Fruit fly (Drosophila melanogaster) ovary, adult (tissue): ENCODE results near the gene Syx13.

Source experiments
- CG17801 ChIP-seq: fragments of 200-800 bp; optimal IDR thresholded peaks from 2 replicates; lab custom pipeline; 2019; ENCODE audit warnings: missing biosample characterization, mild to moderate bottlenecking, missing genetic modification characterization, moderate library complexity; ENCODE audit not compliant: partially characterized antibody

Syx13 gene

dm6 chr3L:13050675-13051202 lies 6.5 kb downstream of the Syx13 start:
- TF ChIP-seq CG17801 (GFP tag; lab: Kevin White, UChicago) = no peak

DNA sequence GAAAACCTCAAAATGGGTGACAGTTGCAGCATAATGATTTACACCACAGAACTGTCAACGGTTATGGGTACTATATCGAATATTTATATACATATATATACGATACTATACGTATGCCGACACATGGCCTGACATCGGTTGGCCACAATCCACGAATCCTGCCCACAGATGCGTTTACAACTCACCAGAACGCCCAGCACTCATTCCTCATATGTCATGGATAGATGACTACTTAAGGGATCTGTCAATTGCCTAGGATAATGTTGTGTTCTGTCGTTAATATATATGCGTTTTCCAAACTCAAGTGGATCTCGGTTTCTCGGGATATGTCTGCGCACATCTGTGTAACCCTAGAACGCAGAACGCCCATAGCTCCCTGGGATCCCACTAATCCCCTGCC lies 14.2 kb downstream of the Syx13 start:
- no peak for TF ChIP-seq CG17801 (GFP tag; lab: Kevin White, UChicago)

- no peak for TF ChIP-seq CG17801 (GFP tag; lab: Kevin White, UChicago)
Measured at dm6 chr3L:13061322-13061809, 17.1 kb downstream of the Syx13 start, which contains the start of the genes CG14115 and CG34428. TSS of gene CG14115 (minus strand) at chr3L:13061422. TSS of gene CG34428 (plus strand) at chr3L:13061759.

DNA sequence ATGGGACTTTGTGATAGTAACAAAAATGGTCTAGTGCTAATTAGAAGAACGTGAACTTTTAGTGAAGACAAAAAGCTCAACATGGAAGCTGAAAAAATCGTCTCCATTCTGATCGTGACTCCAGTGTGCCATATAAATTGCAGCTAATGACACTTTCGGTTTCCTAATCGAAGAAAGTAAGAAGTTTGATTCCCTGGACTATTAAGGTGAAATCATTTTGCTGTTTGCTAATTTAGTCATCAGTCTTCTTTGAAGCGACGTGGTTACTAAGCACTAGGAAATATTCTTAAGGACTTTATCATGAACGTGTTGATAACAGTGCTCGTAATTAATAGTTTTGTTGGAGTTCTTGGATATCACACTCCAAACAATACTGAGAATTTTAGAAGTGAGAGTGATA lies 18.5 kb downstream of the Syx13 start, which contains the start of gene CG34429:
Gene CG34429 (plus strand): TSS at position 301 of the 400 bp plus-strand sequence.
- no peak for TF ChIP-seq CG17801 (GFP tag; lab: Kevin White, UChicago)

DNA sequence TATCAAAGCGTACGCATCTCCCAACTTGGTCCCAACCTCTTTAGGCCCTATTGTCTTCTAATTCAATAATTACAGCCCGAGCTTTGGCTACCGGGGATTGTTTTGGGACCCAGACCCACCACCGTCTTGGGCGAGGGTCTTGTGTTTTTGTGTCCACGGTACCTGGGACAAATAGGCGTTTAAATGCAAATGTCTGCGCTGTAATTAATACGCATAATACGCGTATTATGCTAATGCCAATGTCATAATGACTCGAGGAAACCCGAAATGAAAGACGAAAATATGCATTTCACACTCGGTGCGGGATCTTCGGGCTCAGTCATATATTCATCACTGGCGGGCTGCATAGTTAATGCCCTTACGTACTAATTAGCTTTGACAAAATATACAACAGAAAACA lies 20.1 kb downstream of the Syx13 start:
- TF ChIP-seq CG17801 (GFP tag; lab: Kevin White, UChicago) = no peak

DNA sequence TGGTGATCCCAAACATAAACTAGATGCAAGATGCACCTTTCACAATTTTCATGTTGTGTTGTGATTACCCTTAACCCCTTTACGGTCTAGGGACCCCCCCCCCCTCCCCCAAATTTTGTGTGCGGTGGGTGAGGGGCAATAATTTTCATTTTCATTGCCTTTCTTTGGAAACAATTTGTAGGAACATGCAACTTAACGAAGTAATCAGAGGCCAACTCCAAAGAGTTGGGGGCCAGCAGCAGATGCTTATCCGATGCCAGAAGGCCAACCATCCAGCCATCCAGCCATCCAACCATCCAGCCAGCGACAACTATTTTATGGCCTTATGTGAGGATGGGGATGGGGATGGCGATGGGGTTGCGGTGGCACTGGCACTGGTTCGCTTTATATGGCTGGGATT lies 20.7 kb downstream of the Syx13 start:
- TF ChIP-seq CG17801 (GFP tag; lab: Kevin White, UChicago) = no peak

DNA sequence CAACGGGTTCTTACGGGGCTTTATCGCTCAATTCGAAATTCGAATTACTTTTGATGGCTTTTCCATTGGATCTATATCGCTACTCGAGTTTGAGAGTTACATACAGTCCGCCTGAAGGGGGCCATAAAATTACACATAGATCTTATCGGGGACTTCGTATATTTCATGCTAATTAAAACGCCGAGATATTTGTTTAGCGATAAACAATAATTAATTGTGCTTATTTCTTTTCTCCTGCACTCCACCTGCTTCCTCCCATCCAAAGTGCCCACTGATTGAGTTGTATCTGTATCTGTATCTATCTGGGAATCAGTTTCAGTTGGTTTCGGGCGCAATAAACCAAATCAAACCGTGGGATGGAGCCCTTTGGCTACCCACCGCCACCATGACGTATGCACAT lies 21.4 kb downstream of the Syx13 start:
- no peak for TF ChIP-seq CG17801 (GFP tag; lab: Kevin White, UChicago)

DNA sequence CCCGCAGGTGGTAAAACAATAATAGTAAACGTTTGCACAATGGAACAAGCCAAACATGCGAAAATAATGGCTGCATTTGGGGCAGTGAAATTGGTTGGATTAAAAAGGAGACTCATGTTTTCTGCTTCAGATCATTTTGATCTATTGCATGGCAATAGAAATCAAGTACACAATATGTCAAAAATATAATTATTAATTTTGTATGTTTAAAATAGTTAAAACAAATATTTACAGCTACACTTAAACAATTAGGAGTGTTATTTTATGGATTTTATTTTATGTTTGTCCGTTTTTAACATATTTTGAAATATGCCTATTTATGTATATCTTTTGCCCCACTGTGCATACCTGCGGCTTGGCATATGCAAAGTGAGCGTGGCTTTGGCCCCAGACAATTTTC lies 22.0 kb downstream of the Syx13 start:
- no peak for TF ChIP-seq CG17801 (GFP tag; lab: Kevin White, UChicago)

DNA sequence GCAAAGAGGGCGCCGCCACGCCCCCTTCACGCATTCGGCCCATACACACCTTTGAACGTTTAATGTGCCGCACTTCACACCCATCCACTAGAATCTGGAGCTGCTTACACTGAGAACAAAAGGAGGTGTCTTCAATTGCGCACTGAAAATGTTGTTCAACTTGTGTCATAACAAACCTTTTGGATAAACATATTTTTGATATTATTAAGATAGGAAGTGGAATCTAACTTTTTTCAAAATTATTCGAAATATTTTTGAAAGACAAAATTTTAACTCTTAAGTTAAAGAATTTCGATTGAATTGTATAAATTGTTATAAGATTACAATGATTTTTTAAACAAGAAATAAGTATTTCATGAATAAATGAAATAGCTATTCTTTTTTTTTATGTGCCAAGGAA lies 24.1 kb downstream of the Syx13 start:
- TF ChIP-seq CG17801 (GFP tag; lab: Kevin White, UChicago) = no peak

DNA sequence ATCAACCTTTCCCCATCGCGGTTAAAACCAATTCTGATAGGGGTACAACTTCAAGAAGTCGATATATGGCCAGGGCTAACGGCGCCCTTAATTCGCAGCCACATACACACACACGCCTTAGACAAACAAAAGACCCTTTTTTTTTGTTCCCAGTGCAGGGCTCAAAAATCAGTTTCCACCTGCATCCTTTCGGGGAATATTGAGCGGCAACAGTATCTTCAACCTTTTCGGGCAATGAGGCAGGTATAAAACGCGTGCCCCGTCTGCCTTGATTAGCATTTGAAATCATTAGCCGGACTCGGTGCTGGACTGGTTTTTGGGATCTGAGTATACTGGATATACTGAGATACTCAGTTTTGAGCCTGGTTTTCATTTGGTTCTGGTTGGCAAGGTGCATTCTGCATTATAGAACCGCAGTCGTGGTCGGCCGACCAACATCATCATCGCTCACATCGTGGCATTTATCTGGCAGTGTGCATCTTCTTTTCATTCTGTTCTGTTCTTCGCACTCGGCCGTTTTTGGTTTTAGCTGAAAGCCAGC lies 29.9 kb downstream of the Syx13 start:
- no peak for TF ChIP-seq CG17801 (GFP tag; lab: Kevin White, UChicago)

- no peak for TF ChIP-seq CG17801 (GFP tag; lab: Kevin White, UChicago)
Measured at dm6 chr3L:13077326-13077725, 33.1 kb downstream of the Syx13 start.

DNA sequence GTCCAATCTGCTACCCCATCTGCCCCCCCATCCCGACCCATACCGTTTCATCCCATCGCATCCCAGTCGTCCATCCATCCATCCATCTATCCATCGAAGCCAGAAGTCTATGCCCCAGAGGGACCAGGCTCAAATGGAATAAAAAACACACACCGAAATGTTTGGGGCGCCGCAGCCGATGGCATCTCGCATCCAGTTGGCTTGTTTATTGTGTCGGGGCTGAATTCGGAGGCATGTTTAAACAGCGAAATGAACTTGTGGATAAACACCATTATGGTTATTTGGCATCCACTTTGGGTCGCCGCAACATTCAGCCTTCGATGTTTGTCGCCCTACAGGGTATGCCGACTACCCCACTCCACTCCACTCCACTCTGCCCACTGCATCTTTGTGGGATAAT lies 36.2 kb downstream of the Syx13 start:
- no peak for TF ChIP-seq CG17801 (GFP tag; lab: Kevin White, UChicago)

DNA sequence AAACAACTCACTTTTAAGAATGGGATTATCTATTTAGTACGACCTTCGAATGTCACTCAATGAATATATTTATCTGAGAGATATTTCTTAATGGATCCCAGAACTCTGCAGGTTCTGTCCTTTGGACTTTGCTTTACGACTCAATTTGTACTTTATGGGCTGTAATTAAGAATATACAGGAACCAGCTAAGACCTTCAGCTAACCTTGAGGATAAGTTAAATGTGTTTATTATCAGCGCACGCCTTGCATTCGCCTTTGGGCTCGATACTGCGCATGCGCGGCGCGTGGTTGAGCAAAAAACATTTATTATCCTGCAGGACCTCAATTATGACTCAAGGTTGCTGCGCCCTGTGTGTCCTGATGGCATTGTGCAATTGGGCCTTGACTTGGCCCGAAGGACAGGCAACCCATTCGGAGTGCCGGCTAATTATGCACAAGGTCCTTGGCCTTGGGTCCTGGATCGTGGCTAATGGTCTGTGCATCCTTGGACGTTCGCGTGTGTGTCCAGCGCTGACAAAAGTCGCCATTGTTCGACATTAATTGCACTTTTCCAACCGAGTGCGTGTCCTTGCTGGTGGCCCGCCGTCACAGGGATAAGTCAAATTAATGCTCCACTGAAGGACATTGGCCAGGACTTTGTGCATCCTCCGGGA lies 37.2 kb downstream of the Syx13 start:
- TF ChIP-seq CG17801 (GFP tag; lab: Kevin White, UChicago) = no peak

DNA sequence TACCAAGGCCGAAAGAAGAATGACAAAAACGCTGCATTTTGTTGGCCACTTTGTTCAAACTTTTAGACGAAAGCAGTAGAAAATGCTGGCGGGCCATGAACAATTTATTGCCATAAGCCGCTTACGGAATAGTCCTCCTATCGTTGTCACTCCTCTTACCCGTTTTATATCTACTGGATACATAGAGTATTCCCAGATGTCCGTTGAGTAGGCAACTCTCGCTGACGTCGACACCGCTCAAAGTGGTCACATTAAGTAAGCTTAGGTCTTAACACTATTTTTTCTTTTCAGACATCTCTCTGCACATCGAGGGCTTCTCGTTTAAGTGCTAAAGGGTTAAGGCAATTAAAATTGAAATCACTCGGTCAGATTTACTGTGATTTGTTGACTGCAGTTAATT lies 39.2 kb downstream of the Syx13 start:
- TF ChIP-seq CG17801 (GFP tag; lab: Kevin White, UChicago) = no peak

- TF ChIP-seq CG17801 (GFP tag; lab: Kevin White, UChicago) = no peak
Measured at dm6 chr3L:13084477-13084876, 40.2 kb downstream of the Syx13 start.

dm6 chr3L:13087189-13087588 lies 43.0 kb downstream of the Syx13 start, which contains the start of gene CG17300:
TSS of gene CG17300 (minus strand) at chr3L:13087289.
- no peak for TF ChIP-seq CG17801 (GFP tag; lab: Kevin White, UChicago)
